Worm (Caenorhabditis elegans): ENCODE results near the gene C27F2.4.

DNA sequence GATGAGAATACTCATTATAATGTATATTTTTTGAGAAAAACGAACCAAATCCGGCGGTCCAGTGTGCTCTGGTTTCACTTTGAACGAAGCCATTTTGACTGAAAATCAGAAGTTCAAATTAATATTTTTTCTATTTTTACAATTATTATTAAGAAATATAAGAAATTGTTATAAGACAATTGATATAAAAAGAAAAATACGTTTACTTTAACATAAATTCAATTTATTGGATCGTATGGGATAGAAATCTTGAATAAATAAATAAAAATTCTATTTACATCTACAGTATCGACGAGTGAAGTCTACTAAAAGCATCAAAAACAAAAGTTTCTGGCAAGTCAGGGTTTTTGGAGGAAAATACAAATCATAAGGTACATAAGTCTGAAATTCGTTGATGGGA lies at the start of gene C27F2.4:
- TF ChIP-seq ces-1 (GFP tag; optimal IDR thresholded peaks at IDR 0.05) (no peak), unc-39 (tag; optimal IDR thresholded peaks at IDR 0.05) (no peak), elt-1 (tag; optimal IDR thresholded peaks at IDR 0.05; ENCODE audit: borderline replicate concordance, insufficient read depth) (no peak), sptf-1 (tag; optimal IDR thresholded peaks at IDR 0.05) (no peak), ceh-83 (GFP tag; optimal IDR thresholded peaks at IDR 0.05) (no peak)
